Worm (Caenorhabditis elegans) whole organism, L4/young adult: Measurements from ENCODE around the gene F21E9.2.

Experiments used
- W03F9.2 ChIP-seq: fragments of 150-350 bp; optimal IDR thresholded peaks from 2 replicates; lab custom pipeline; 2014; ENCODE audit warnings: missing biosample characterization, missing genetic modification characterization
- dao-5 ChIP-seq: sonication (generic microtip); optimal IDR thresholded peaks from 2 replicates; lab custom pipeline; 2016; ENCODE audit warnings: missing genotype, missing genetic modification characterization, moderate library complexity, missing compliant biosample characterization
- him-1 ChIP-seq: sonication (generic microtip); optimal IDR thresholded peaks from 2 replicates; lab custom pipeline; 2016; ENCODE audit warnings: missing genotype, missing genetic modification reagents, missing genetic modification characterization, missing compliant biosample characterization

DNA sequence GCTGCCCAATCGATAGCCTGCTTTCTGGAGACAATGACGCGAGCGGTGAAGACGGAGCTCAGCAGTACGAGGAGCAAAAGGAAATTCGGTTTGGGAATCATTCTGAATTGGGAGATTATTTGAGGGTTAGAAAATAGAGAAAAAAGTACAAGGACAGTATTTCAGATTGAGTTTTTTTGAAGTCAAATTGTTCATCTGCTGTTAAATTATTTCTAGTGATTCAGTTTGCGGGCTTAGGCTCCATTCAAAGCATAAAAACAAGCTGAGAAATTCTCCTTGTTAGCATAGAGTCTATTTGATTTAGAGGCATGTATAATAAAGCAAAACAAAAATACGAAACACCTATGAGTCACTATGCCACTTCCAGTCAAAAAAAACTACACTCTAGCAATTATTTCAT, 37.7 kb upstream of the F21E9.2 start, which contains the start of gene dgn-2:
- TF ChIP-seq dao-5: no peak
- TF ChIP-seq him-1 (tag; lab: Kevin White, UChicago): no peak
- TF ChIP-seq W03F9.2 (tag; lab: Kevin White, UChicago): no peak
